Worm (Caenorhabditis elegans): ENCODE results near the gene idpc-5.

Gene idpc-5

DNA sequence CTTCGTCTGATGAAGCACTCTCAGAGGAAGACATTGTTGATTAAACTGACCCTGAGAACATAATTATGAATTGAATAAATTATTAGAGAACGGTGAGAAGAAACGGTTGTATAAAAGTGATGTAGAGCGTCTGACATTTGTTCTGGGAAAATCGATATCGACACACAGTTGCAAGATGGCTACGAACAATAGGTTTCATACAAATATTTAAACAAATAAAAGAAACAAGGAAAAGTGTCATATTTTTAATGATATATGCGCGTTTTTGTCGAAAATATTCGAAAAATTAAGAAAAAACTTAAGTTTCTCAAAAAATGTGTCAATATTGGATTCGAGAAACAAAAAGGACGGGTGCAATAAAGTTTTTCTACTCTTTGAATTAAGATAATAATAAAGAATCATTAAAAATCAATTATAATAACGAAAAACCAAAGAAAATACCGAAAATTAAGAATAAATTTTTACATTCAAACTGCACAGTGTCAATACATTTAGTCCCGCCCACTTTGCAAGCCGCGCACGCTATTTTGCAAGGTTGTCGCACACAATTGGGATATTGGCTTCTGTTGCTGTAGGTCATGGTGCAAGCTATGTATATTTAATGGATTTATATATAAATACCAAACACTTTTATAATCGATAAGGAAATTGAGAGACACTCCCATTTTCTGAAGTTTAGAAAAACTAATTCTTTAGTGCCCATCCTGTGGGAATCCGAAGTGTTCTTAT lies 40.0 kb downstream of the idpc-5 start, which contains the start of gene rtfo-1:
rtfo-1 (minus strand) TSS at position 51 of the 729 bp plus-strand sequence.
- peak; percentile 55 for TF ChIP-seq ceh-19 (GFP tag; optimal IDR thresholded peaks at IDR 0.05)
- TF ChIP-seq pag-3 (tag; optimal IDR thresholded peaks at IDR 0.05; ENCODE audit: borderline replicate concordance): no peak
- no peak for TF ChIP-seq nhr-11 (tag; optimal IDR thresholded peaks at IDR 0.05)
- peak; percentile 79 for TF ChIP-seq elt-2 (tag; optimal IDR thresholded peaks at IDR 0.05)
- no peak for TF ChIP-seq unc-3 (GFP tag; conservative IDR thresholded peaks at IDR 0.05)
- no peak for TF ChIP-seq unc-3 (tag; optimal IDR thresholded peaks at IDR 0.05)
- no peak for TF ChIP-seq unc-55 (GFP tag; optimal IDR thresholded peaks at IDR 0.05)
- TF ChIP-seq hlh-13 (GFP tag; optimal IDR thresholded peaks at IDR 0.05): no peak
- TF ChIP-seq T23F11.4 (GFP tag; optimal IDR thresholded peaks at IDR 0.05): peak; percentile 42
- no peak for TF ChIP-seq fkh-10 (GFP tag; optimal IDR thresholded peaks at IDR 0.05)
- TF ChIP-seq pha-4 (tag; optimal IDR thresholded peaks at IDR 0.05): no peak
- TF ChIP-seq ceh-22 (tag; optimal IDR thresholded peaks at IDR 0.05): no peak
- peak; percentile 11 for TF ChIP-seq ref-2 (tag; optimal IDR thresholded peaks at IDR 0.05)
- TF ChIP-seq pax-1 (tag; optimal IDR thresholded peaks at IDR 0.05): no peak
- no peak for TF ChIP-seq pat-9 (tag; optimal IDR thresholded peaks at IDR 0.05)
- no peak for TF ChIP-seq Y22D7AL.16 (tag; optimal IDR thresholded peaks at IDR 0.05)
- TF ChIP-seq pha-2 (tag; optimal IDR thresholded peaks at IDR 0.05): peak; percentile 61
- peak; percentile 61 for TF ChIP-seq odd-2 (tag; optimal IDR thresholded peaks at IDR 0.05)
- TF ChIP-seq pqm-1 (tag; optimal IDR thresholded peaks at IDR 0.05): no peak
- TF ChIP-seq C38D4.7 (GFP tag; optimal IDR thresholded peaks at IDR 0.05): peak; percentile 43
- TF ChIP-seq sox-2 (GFP tag; IDR thresholded peaks at IDR 0.05): no peak; the same call in 1 of the 2 replicates
- TF ChIP-seq lin-11 (tag; optimal IDR thresholded peaks at IDR 0.05): peak; percentile 32
- no peak for TF ChIP-seq ama-1 (optimal IDR thresholded peaks at IDR 0.05)
- TF ChIP-seq ets-4 (tag; optimal IDR thresholded peaks at IDR 0.05): no peak
- no peak for TF ChIP-seq lim-6 (tag; optimal IDR thresholded peaks at IDR 0.05)
- no peak for TF ChIP-seq unc-42 (tag; optimal IDR thresholded peaks at IDR 0.05)
- TF ChIP-seq ceh-18 (tag; optimal IDR thresholded peaks at IDR 0.05): no peak
- TF ChIP-seq ceh-34 (tag; optimal IDR thresholded peaks at IDR 0.05): peak; percentile 24
- peak; percentile 46 for TF ChIP-seq tbx-2 (tag; optimal IDR thresholded peaks at IDR 0.05)
- TF ChIP-seq fkh-6 (tag; optimal IDR thresholded peaks at IDR 0.05): peak; percentile 13
- TF ChIP-seq mec-3 (tag; optimal IDR thresholded peaks at IDR 0.05; ENCODE audit: borderline replicate concordance): no peak
- no peak for TF ChIP-seq npax-4 (tag; optimal IDR thresholded peaks at IDR 0.05)
- peak; percentile 57 for TF ChIP-seq ceh-2 (tag; optimal IDR thresholded peaks at IDR 0.05)
- no peak for TF ChIP-seq dve-1 (tag; optimal IDR thresholded peaks at IDR 0.05)
- no peak for TF ChIP-seq dmd-4 (tag; optimal IDR thresholded peaks at IDR 0.05; ENCODE audit: borderline replicate concordance)
- peak; percentile 44 for TF ChIP-seq che-1 (tag; optimal IDR thresholded peaks at IDR 0.05)
- no peak for TF ChIP-seq ceh-9 (tag; optimal IDR thresholded peaks at IDR 0.05)
- TF ChIP-seq hlh-6 (tag; optimal IDR thresholded peaks at IDR 0.05): no peak
- peak; percentile 27 for TF ChIP-seq ceh-48 (tag; optimal IDR thresholded peaks at IDR 0.05)
- TF ChIP-seq ttx-3 (tag; optimal IDR thresholded peaks at IDR 0.05): peak; percentile 46
- TF ChIP-seq hlh-30 (tag; optimal IDR thresholded peaks at IDR 0.05; ENCODE audit: insufficient read depth): no peak
- no peak for TF ChIP-seq ceh-24 (tag; optimal IDR thresholded peaks at IDR 0.05)
- peak; percentile 53 for TF ChIP-seq zip-5 (tag; optimal IDR thresholded peaks at IDR 0.05)
- peak; percentile 38 for TF ChIP-seq fax-1 (tag; optimal IDR thresholded peaks at IDR 0.05)
- peak; percentile 59 for TF ChIP-seq ceh-14 (tag; optimal IDR thresholded peaks at IDR 0.05)
- TF ChIP-seq ceh-30 (tag; optimal IDR thresholded peaks at IDR 0.05): no peak
- peak; percentile 28 for TF ChIP-seq ahr-1 (tag; optimal IDR thresholded peaks at IDR 0.05)
- TF ChIP-seq sox-4 (tag; optimal IDR thresholded peaks at IDR 0.05): peak; percentile 60
- peak; percentile 72 for TF ChIP-seq nfya-1 (tag; optimal IDR thresholded peaks at IDR 0.05)
- TF ChIP-seq ceh-31 (tag; optimal IDR thresholded peaks at IDR 0.05): peak; percentile 51
- peak; percentile 14 for TF ChIP-seq syd-9 (tag; optimal IDR thresholded peaks at IDR 0.05)
- TF ChIP-seq nhr-232 (tag; optimal IDR thresholded peaks at IDR 0.05): no peak

All from whole organism, late embryonic.